Worm (Caenorhabditis elegans): Measurements from ENCODE around the gene dnj-5.

DNA sequence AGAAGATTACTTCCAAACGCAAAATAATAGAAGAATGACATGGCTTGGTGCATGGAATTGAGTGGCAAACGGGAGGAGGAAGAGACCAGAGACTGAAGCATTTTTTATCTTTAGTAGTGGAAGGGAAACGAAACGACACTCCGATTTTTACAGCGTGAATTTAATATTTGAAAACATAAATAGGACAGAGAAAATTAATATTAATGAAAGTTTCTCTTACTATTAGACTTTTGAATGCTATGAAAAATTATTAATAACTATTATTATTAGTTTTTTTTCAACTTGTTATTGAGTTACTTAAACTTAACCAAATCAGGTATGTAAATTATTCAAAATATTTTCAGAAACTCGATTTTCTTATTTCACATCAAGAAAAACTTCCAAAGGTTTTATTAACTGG lies 22.0 kb upstream of the dnj-5 start, which contains the start of gene C44B7.7:
- TF ChIP-seq W03F9.2 (tag; optimal IDR thresholded peaks at IDR 0.05) (no peak), him-1 (tag; optimal IDR thresholded peaks at IDR 0.05) (no peak), dao-5 (tag; optimal IDR thresholded peaks at IDR 0.05) (no peak)
